Worm (Caenorhabditis elegans) whole organism, L4/young adult: ENCODE measurements around the gene ptc-1.

Experiments used
- W03F9.2 ChIP-seq: fragments of 150-350 bp; optimal IDR thresholded peaks from 2 replicates; lab custom pipeline; 2014; ENCODE audit warnings: missing biosample characterization, missing genetic modification characterization
- dao-5 ChIP-seq: sonication (generic microtip); optimal IDR thresholded peaks from 2 replicates; lab custom pipeline; 2016; ENCODE audit warnings: missing genotype, missing genetic modification characterization, moderate library complexity, missing compliant biosample characterization
- him-1 ChIP-seq: sonication (generic microtip); optimal IDR thresholded peaks from 2 replicates; lab custom pipeline; 2016; ENCODE audit warnings: missing genotype, missing genetic modification reagents, missing genetic modification characterization, missing compliant biosample characterization

The ptc-1 gene

DNA sequence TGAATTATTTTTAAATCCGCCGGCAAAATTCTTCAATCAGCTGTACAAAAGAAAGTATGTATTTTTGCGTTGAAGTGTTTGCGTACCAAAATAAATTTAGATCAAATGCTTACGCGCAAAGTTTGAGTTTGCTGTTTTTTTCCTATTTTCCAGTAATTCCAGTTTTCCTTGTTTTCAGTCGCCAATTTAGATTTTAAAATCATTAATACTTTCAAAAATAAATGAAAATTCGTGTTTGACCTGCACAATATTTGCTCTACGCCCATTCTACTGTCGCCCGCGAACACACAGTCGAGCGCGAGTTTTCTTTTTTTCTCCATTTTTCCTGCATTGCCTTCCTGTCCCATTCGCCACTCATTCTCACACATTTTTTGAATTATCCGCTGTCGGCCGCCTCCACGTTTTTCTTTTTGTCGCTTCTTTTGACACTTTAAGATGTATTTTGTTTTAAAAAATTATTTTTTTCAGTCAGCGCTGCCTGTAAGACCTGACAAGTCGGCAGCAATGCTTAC lies at the start of gene ptc-1:
TSS of gene ptc-1 (plus strand) at position 462 of the 512 bp plus-strand sequence.
- TF ChIP-seq dao-5 (tag; lab: Kevin White, UChicago), result no peak
- TF ChIP-seq W03F9.2 (tag; lab: Kevin White, UChicago), result no peak

DNA sequence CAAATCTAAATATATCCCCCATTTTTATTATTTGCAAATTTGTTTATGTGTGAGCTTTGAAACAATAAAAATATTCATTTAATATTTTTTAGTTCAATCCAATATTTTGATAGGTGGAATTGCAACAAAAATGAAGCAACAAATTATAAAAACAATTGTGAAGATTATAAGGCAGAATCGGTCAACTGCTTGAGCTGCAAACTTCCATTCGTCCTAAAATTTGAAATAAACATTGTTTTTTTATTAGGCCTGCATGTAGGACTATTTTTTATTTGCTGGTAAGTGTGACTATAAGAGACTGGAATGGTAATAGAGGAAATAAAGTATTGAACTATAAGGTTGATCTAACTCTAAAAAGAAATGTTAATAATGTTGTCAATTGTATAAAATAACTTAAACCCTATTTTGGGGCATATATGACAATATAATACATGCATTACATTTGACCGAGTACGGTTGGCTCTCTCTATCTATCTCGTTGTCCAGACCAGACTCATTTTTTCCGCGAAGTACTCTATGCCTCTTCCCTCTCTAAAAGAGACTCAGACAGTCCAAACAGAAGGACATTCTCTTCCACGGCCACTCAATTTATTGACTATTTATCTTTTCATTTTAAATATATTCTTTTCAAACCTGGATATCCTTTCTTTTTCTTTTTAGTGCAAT lies 47.3 kb upstream of the ptc-1 start, which contains the start of gene T09A5.4:
TSS of gene T09A5.4 (plus strand) at position 616 of the 666 bp plus-strand sequence.
- TF ChIP-seq W03F9.2 (tag; lab: Kevin White, UChicago) (no peak), dao-5 (tag; lab: Kevin White, UChicago) (no peak), him-1 (tag; lab: Kevin White, UChicago) (no peak)

DNA sequence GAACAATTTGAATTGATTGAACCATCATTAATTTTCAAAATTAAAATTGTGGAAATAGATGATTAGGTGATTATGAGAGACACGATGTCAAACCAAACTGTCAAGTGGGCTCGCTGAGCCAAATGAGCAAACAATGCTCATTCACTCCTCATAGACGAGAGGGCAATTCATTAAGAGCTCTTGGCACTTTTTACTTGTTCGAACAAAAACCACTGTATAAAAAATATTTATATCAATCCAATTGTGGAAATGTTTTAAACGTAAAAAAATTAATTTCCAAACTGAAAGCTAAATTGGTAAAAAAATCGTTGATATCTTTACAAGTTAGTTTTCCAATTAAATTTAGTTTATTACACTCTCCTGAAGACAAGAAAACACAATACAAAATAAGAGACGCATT lies 43.3 kb upstream of the ptc-1 start, which contains the start of gene acr-7:
TSS of gene acr-7 (minus strand) at position 101 of the 400 bp plus-strand sequence.
- no peak for TF ChIP-seq dao-5 (tag; lab: Kevin White, UChicago)
- TF ChIP-seq W03F9.2 (tag; lab: Kevin White, UChicago), result no peak

DNA sequence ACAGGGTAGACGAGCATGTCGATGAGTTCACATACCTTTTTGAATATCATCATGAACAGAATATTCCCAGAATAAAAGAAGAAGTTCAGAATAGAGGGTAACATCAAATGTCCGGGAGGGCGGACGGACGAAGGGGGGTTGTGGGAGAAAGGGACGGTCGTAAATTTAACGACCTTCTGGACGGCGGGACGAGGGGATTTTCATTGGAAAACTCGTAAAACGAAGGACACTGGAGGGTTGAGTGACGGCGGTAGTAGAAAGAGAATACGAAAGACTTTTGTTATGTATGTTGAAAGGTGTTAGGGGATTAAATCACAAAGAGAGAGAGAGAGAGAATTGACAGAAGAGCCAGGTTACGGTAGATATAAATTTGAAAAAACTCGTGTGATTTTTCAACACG lies 42.4 kb upstream of the ptc-1 start:
- TF ChIP-seq W03F9.2 (tag; lab: Kevin White, UChicago) (no peak), dao-5 (tag; lab: Kevin White, UChicago) (no peak), him-1 (tag; lab: Kevin White, UChicago) (no peak)

DNA sequence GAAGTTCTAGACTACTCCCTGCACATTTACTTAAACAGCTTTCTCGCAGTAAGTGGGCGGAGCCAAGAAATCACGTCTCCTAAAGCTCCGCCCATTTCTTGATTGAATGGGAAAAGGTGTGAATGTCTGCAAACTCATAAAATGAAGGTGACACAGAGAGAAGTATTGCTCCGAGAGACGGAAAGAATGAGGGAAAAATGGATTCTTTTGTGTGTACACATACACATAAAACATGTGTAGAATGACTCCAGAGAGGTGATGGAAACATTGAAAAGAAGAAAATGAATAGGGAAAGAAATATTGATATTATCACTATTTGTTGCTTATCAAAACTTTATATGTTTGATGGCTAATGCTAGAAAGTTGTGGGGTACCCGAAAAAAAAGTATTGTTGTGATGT lies 41.5 kb upstream of the ptc-1 start:
- TF ChIP-seq W03F9.2 (tag; lab: Kevin White, UChicago) (no peak), him-1 (tag; lab: Kevin White, UChicago) (no peak), dao-5 (tag; lab: Kevin White, UChicago) (no peak)

DNA sequence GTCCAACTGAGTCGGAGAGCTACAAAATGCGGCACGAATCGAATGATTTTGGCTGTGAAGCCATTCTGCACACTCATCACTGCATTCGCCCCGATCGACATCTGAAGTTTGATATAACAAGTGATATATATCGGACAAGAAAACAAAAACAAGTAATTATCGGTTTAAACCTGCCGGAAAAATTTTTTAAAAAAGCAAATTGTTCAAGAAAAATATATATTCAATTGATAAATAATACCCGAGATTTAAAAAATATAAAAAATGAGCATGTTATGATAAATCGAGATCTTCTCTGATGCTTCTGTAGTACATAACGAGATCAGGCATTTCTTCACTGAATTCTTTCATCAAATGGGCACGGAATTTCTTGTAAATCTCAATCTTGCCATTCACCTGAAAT lies 39.3 kb upstream of the ptc-1 start, which contains the start of gene T09A5.5:
TSS of gene T09A5.5 (minus strand) at position 101 of the 400 bp plus-strand sequence.
- TF ChIP-seq him-1 (tag; lab: Kevin White, UChicago), result no peak

DNA sequence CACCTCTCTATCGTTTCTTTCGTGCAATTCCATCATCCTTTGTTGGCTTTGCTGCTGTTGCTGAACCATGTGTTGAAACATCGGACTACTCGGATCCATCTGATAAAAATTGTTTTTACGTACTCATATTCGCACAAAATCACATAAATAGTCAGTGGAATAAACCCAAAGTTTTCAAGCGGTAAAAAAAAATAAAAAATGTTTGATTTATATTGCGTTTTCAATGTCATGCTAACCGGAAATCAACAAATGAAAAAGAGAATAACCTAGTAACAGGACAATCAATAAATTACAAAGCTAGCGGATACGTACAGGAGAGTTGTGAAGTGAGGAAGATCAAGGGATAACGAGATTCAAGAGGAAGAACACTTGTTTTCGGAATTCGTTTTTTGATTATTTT lies 38.1 kb upstream of the ptc-1 start, which contains the start of gene mdt-10:
TSS of gene mdt-10 (minus strand) at position 101 of the 400 bp plus-strand sequence.
- TF ChIP-seq dao-5 (tag; lab: Kevin White, UChicago), result no peak
- TF ChIP-seq W03F9.2 (tag; lab: Kevin White, UChicago), result no peak
- TF ChIP-seq him-1 (tag; lab: Kevin White, UChicago), result no peak

DNA sequence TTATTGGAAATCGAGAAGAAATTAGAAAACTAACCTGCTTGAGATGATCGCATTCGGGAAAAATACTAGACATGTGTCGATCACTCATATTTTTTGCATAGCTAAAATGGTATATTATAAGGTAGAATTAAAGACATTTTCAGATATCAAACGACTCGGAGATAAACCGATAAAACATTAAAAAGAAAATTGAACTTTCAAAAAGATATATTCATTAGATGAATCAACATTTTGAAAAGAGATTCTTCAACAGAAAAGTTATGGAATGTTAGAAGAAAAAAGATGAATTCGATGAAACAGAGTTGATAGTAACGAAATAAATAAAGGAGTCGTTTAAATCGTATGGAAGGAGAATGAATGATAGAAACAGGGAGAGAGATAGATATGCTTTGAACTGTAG lies 37.4 kb upstream of the ptc-1 start, which contains the start of gene mdmh-35:
TSS of gene mdmh-35 (minus strand) at position 101 of the 400 bp plus-strand sequence.
- no peak for TF ChIP-seq W03F9.2 (tag; lab: Kevin White, UChicago)
- no peak for TF ChIP-seq dao-5 (tag; lab: Kevin White, UChicago)
- TF ChIP-seq him-1 (tag; lab: Kevin White, UChicago), result no peak

DNA sequence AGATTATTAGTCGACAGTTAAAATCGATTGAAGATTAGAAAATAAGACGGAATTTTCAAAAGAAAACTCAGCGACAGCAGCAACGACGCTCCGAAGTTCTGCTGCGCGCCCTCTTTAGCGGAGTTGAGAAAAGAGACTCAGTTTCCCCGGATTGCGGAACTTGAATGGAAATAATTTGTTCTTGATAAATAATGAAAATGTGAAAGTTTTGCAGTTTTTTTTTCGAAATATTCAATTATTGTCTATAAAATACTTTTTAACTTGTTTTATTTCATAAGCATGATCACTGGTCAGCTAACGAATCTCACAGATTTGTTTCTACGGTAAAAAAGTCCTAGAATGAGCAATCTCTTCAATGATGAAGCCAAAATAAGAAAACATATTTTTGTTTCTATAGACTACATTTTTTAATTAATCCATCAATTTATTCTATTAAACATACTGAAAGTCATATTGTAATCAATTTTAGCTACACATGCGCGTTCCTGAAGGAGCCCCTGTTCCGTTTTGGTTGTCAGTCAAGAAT lies 35.5 kb upstream of the ptc-1 start, which contains the start of the genes cec-3 and T09A5.15:
TSS of gene cec-3 (minus strand) at position 116 of the 526 bp plus-strand sequence.
TSS of gene T09A5.15 (plus strand) at position 476 of the 526 bp plus-strand sequence.
- TF ChIP-seq him-1 (tag; lab: Kevin White, UChicago) (no peak), W03F9.2 (tag; lab: Kevin White, UChicago) (peak; percentile 4), dao-5 (tag; lab: Kevin White, UChicago) (no peak)

DNA sequence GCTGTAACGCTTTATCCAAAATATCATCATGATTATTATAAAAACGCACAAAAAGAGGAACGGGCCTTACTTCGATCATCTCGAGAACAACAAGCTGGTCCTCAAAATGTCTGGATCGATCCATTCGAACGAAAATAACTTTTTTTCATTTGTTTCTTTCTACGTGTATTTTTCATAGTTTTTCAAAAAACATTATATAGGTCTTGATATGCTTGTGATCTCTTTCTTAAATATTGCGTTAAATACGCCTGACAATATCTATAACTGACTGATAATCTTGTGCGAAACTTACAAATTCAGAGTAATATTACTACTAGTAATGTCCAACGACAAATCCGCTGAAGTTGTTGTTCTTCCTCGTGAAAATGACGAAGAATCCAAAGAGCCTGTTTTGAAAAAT lies 34.9 kb upstream of the ptc-1 start, which contains the start of gene sds-22:
TSS of gene sds-22 (plus strand) at position 301 of the 400 bp plus-strand sequence.
- TF ChIP-seq dao-5 (tag; lab: Kevin White, UChicago) (no peak), W03F9.2 (tag; lab: Kevin White, UChicago) (no peak), him-1 (tag; lab: Kevin White, UChicago) (no peak)

DNA sequence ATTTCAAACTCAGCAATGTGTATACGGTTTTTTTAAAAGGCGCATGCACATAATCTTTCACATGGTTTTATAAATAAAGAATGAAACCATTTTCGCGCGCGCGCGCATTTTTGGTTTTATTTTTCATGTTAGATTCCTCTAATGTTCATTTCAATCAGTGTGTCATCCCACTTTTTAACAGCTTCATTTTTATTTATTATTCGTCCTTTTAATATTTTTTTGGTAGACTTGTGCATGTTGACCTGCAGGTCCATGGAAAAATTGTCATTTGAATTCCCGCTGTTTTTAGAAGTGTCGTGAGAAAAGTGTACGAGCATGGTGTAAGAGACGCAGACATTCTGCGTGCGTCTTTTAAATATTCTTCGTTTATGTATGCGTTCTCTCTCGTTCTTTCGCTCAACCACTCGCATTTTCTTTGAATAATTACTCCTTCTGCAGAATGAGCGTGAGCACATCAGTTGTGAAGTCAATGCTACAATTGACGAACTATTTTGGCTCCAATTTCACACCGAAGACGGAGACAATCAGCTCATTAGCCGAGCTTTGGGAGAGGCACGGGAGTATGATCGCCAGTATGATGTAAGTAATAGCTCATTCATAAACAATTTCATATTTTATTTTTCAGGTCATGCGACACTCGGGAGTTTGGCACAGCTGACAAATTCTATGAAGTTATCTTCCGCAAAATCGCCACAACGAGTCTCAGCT lies 32.6 kb upstream of the ptc-1 start, which contains the start of gene lin-5:
TSS of gene lin-5 (plus strand) at position 354 of the 708 bp plus-strand sequence.
- TF ChIP-seq him-1 (tag; lab: Kevin White, UChicago), result no peak
- peak; percentile 68 for TF ChIP-seq W03F9.2 (tag; lab: Kevin White, UChicago)

DNA sequence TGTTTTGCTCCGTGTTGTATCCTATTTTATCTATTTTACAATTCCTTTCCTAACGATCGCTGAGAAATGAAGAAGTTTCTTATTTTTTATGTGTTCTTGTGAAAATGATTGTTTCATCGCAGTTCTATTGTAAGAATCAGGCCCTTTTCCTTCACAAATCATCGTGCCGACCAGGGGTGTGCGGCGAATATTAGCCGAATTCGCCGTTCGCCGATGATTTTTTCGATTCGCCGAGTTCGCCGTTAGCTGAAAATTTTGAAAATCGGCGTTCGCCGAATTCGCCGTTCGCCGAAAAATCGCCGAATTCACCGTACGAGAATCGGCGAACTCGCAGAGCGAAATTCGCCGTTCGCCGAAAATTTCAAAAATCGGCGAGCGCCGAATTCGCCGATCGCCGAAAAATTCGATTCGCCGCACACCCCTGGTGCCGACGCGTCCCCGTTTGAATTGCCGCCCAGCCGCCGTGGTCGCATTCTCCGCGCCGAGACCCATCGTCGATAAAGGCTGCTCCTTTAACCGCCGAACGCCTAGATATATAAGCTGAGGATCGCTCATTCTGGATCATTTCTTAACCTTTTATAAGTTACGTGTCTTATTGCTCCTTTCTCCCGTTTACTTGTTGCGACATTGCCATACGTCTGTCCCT lies 29.4 kb upstream of the ptc-1 start:
- no peak for TF ChIP-seq him-1 (tag; lab: Kevin White, UChicago)
- no peak for TF ChIP-seq dao-5 (tag; lab: Kevin White, UChicago)
- TF ChIP-seq W03F9.2 (tag; lab: Kevin White, UChicago), result no peak
